Fruit fly (Drosophila melanogaster) whole organism, embryonic: Measurements from ENCODE around the gene CG14851.

ENCODE experiments used
- B-H2 ChIP-seq: fragments of 200-800 bp; sonication (Bioruptor generic); optimal IDR thresholded peaks from 2 replicates; lab custom pipeline; 2018; ENCODE audit warnings: missing biosample characterization, mild to moderate bottlenecking, missing genetic modification characterization
- Bteb2 ChIP-seq: fragments of 200-800 bp; sonication (Bioruptor generic); optimal IDR thresholded peaks from 2 replicates; lab custom pipeline; 2016; ENCODE audit warnings: missing biosample characterization, missing genetic modification characterization
- CG10209 ChIP-seq: fragments of 200-800 bp; sonication (Bioruptor generic); optimal IDR thresholded peaks from 3 replicates; lab custom pipeline; 2017; ENCODE audit warnings: missing biosample characterization, mild to moderate bottlenecking, missing genetic modification characterization, missing genetic modification reagents
- CG10979 ChIP-seq: fragments of 200-800 bp; sonication (Bioruptor generic); optimal IDR thresholded peaks from 2 replicates; lab custom pipeline; 2018; ENCODE audit warnings: missing biosample characterization, mild to moderate bottlenecking, missing genetic modification characterization, moderate library complexity
- CG11696 ChIP-seq: fragments of 200-800 bp; sonication (Bioruptor generic); IDR thresholded peaks from 2 replicates; pipeline ENCODE4 v1.3.6; 2022; ENCODE audit warnings: missing biosample characterization, missing genetic modification characterization
- CG12071 ChIP-seq: fragments of 200-800 bp; sonication (Bioruptor generic); optimal IDR thresholded peaks from 3 replicates; lab custom pipeline; 2018; ENCODE audit warnings: missing biosample characterization, mild to moderate bottlenecking, missing genetic modification characterization
- CG13624 ChIP-seq: fragments of 200-800 bp; sonication (Bioruptor generic); optimal IDR thresholded peaks from 2 replicates; lab custom pipeline; 2016; ENCODE audit warnings: missing biosample characterization, missing genetic modification characterization
- CG15601 ChIP-seq: fragments of 200-800 bp; sonication (Bioruptor generic); optimal IDR thresholded peaks from 3 replicates; lab custom pipeline; 2019; ENCODE audit warnings: missing biosample characterization, mild to moderate bottlenecking, missing genetic modification characterization, moderate library complexity
- CG15696 ChIP-seq: fragments of 200-800 bp; sonication (Bioruptor generic); optimal IDR thresholded peaks from 2 replicates; lab custom pipeline; 2019; ENCODE audit warnings: missing biosample characterization, mild to moderate bottlenecking, missing genetic modification characterization, moderate library complexity
- CG1602 ChIP-seq: fragments of 200-800 bp; sonication (Bioruptor generic); optimal IDR thresholded peaks from 3 replicates; lab custom pipeline; 2016; ENCODE audit warnings: missing biosample characterization, missing genetic modification characterization
- CG16815 ChIP-seq: fragments of 200-800 bp; sonication (Bioruptor generic); optimal IDR thresholded peaks from 3 replicates; lab custom pipeline; 2017; ENCODE audit warnings: missing biosample characterization, mild to moderate bottlenecking, missing genetic modification characterization
- CG17361 ChIP-seq: fragments of 200-800 bp; sonication (Bioruptor generic); IDR thresholded peaks from 3 replicates; pipeline ENCODE4 v1.3.6; 2022; ENCODE audit warnings: missing biosample characterization, missing genetic modification characterization
- CG18262 ChIP-seq: fragments of 200-800 bp; optimal IDR thresholded peaks from 3 replicates; lab custom pipeline; 2019; ENCODE audit warnings: missing biosample characterization, mild to moderate bottlenecking, missing genetic modification characterization, moderate library complexity
- CG2889 ChIP-seq: fragments of 200-800 bp; sonication (Bioruptor generic); IDR thresholded peaks from 3 replicates; pipeline ENCODE4 v1.3.6; 2022; ENCODE audit warnings: missing biosample characterization, missing genetic modification characterization
- CG31365 ChIP-seq: fragments of 200-800 bp; sonication (Bioruptor generic); optimal IDR thresholded peaks from 2 replicates; lab custom pipeline; 2018; ENCODE audit warnings: missing biosample characterization, mild to moderate bottlenecking, missing genetic modification characterization
- CG33557 ChIP-seq: fragments of 200-800 bp; sonication (Bioruptor generic); optimal IDR thresholded peaks from 2 replicates; lab custom pipeline; 2019; ENCODE audit warnings: missing biosample characterization, mild to moderate bottlenecking, missing genetic modification characterization, moderate library complexity
- CG3407 ChIP-seq: fragments of 200-800 bp; sonication (Bioruptor generic); optimal IDR thresholded peaks from 2 replicates; lab custom pipeline; 2018; ENCODE audit warnings: missing biosample characterization, mild to moderate bottlenecking, missing genetic modification characterization
- CG4328 ChIP-seq: fragments of 200-800 bp; sonication (Bioruptor generic); optimal IDR thresholded peaks from 3 replicates; lab custom pipeline; 2017; ENCODE audit warnings: missing biosample characterization, missing genetic modification reagents, missing genetic modification characterization
- CG5180 ChIP-seq: fragments of 200-800 bp; sonication (Bioruptor generic); optimal IDR thresholded peaks from 3 replicates; lab custom pipeline; 2017; ENCODE audit warnings: missing biosample characterization, missing genetic modification characterization, mild to moderate bottlenecking, moderate library complexity, missing genetic modification reagents
- CG7271 ChIP-seq: fragments of 200-800 bp; sonication (Bioruptor generic); optimal IDR thresholded peaks from 2 replicates; lab custom pipeline; 2018; ENCODE audit warnings: missing biosample characterization, mild to moderate bottlenecking, missing genetic modification characterization, moderate library complexity
- CG7357 ChIP-seq: fragments of 200-800 bp; sonication (Bioruptor generic); IDR thresholded peaks from 3 replicates; pipeline ENCODE4 v1.3.6; 2022; ENCODE audit warnings: missing biosample characterization, missing genetic modification characterization
- CG8281 ChIP-seq: fragments of 200-800 bp; sonication (Bioruptor generic); optimal IDR thresholded peaks from 2 replicates; lab custom pipeline; 2018; ENCODE audit warnings: missing biosample characterization, mild to moderate bottlenecking, missing genetic modification characterization, moderate library complexity
- CG8290 ChIP-seq, 3 experiments: fragments of 200-800 bp; sonication (Bioruptor generic); optimal IDR thresholded peaks; 2 replicates each; lab custom pipeline; 2016 to 2019; ENCODE audit warnings: missing biosample characterization in 3 of 3, missing genetic modification characterization in 3 of 3, mild to moderate bottlenecking in 2 of 3, moderate library complexity in 1 of 3
- CkIIα-i1 ChIP-seq: fragments of 200-800 bp; sonication (Bioruptor generic); IDR thresholded peaks from 2 replicates; pipeline ENCODE4 v1.3.6; 2022; ENCODE audit warnings: missing biosample characterization, missing genetic modification characterization
- D19A ChIP-seq: fragments of 200-800 bp; optimal IDR thresholded peaks from 3 replicates; lab custom pipeline; 2019; ENCODE audit warnings: missing biosample characterization, mild to moderate bottlenecking, missing genetic modification characterization, moderate library complexity
- D19B ChIP-seq: fragments of 200-800 bp; sonication (Bioruptor generic); optimal IDR thresholded peaks from 2 replicates; lab custom pipeline; 2017; ENCODE audit warnings: missing biosample characterization, mild to moderate bottlenecking, missing genetic modification characterization
- HmgD ChIP-seq: fragments of 200-800 bp; sonication (Bioruptor generic); optimal IDR thresholded peaks from 3 replicates; lab custom pipeline; 2016; ENCODE audit warnings: missing biosample characterization, missing genetic modification characterization
- Hr3 ChIP-seq: fragments of 200-800 bp; sonication (Bioruptor generic); optimal IDR thresholded peaks from 3 replicates; lab custom pipeline; 2016; ENCODE audit warnings: missing biosample characterization, missing genetic modification characterization
- Jarid2 ChIP-seq: fragments of 200-800 bp; sonication (Bioruptor generic); optimal IDR thresholded peaks from 3 replicates; lab custom pipeline; 2017; ENCODE audit warnings: mild to moderate bottlenecking, missing biosample characterization, missing genetic modification reagents, missing genetic modification characterization
- Lim3 ChIP-seq: fragments of 200-800 bp; sonication (Bioruptor generic); IDR thresholded peaks from 2 replicates; pipeline ENCODE4 v1.3.6; 2022; ENCODE audit warnings: missing biosample characterization, missing genetic modification characterization
- Mes4 ChIP-seq: fragments of 200-800 bp; sonication (Bioruptor generic); optimal IDR thresholded peaks from 2 replicates; lab custom pipeline; 2016; ENCODE audit warnings: missing biosample characterization, missing genetic modification characterization
- Mrtf ChIP-seq: fragments of 200-800 bp; sonication (Bioruptor generic); IDR thresholded peaks from 3 replicates; pipeline ENCODE4 v1.3.6; 2022; ENCODE audit warnings: missing biosample characterization, missing genetic modification characterization
- Oaz ChIP-seq: fragments of 200-800 bp; sonication (Bioruptor generic); IDR thresholded peaks from 2 replicates; pipeline ENCODE4 v1.3.6; 2022; ENCODE audit warnings: missing biosample characterization, missing genetic modification characterization
- dati ChIP-seq: fragments of 200-800 bp; sonication (Bioruptor generic); IDR thresholded peaks from 2 replicates; pipeline ENCODE4 v1.3.6; 2022; ENCODE audit warnings: missing biosample characterization, missing genetic modification characterization
- dysf ChIP-seq: fragments of 200-800 bp; sonication (Bioruptor generic); IDR thresholded peaks from 3 replicates; pipeline ENCODE4 v1.3.6; 2022; ENCODE audit warnings: missing biosample characterization, missing genetic modification characterization
- gcm ChIP-seq: fragments of 200-800 bp; sonication (Bioruptor generic); optimal IDR thresholded peaks from 2 replicates; lab custom pipeline; 2019; ENCODE audit warnings: missing biosample characterization, mild to moderate bottlenecking, missing genetic modification characterization, moderate library complexity
- grn ChIP-seq: fragments of 200-800 bp; sonication (Bioruptor generic); optimal IDR thresholded peaks from 3 replicates; lab custom pipeline; 2017; ENCODE audit warnings: missing biosample characterization, missing genetic modification characterization
- gsb-n ChIP-seq: fragments of 200-800 bp; sonication (Bioruptor generic); optimal IDR thresholded peaks from 3 replicates; lab custom pipeline; 2018; ENCODE audit warnings: missing biosample characterization, mild to moderate bottlenecking, missing genetic modification characterization
- hb ChIP-seq: fragments of 200-800 bp; sonication (Bioruptor generic); IDR thresholded peaks from 3 replicates; pipeline ENCODE4 v1.3.6; 2022; ENCODE audit warnings: missing biosample characterization, missing genetic modification characterization; ENCODE audit not compliant: partially characterized antibody
- lov ChIP-seq, 2 experiments: fragments of 200-800 bp in 1 of 2; fragments of >200 bp in 1 of 2; sonication (Bioruptor generic) in 1 of 2; IDR thresholded peaks in 1 of 2; optimal IDR thresholded peaks in 1 of 2; 2 replicates in 1 of 2; 3 replicates in 1 of 2; pipeline versions ENCODE4 v1.3.6 to Lab custom; 2017 to 2022; ENCODE audit warnings: missing biosample characterization in 1 of 2, missing genetic modification characterization in 1 of 2
- nerfin-2 ChIP-seq: fragments of 200-800 bp; sonication (Bioruptor generic); IDR thresholded peaks from 2 replicates; pipeline ENCODE4 v1.3.6; 2022; ENCODE audit warnings: missing biosample characterization, missing genetic modification characterization; ENCODE audit not compliant: partially characterized antibody
- odd ChIP-seq: fragments of 200-800 bp; sonication (Bioruptor generic); optimal IDR thresholded peaks from 2 replicates; lab custom pipeline; 2017; ENCODE audit warnings: missing biosample characterization, mild to moderate bottlenecking, missing genetic modification characterization
- salm ChIP-seq: fragments of 200-800 bp; sonication (Bioruptor generic); optimal IDR thresholded peaks from 2 replicates; lab custom pipeline; 2018; ENCODE audit warnings: missing biosample characterization, mild to moderate bottlenecking, missing genetic modification characterization
- sisA ChIP-seq: fragments of 200-800 bp; sonication (Bioruptor generic); IDR thresholded peaks from 2 replicates; pipeline ENCODE4 v1.3.6; 2022; ENCODE audit warnings: missing biosample characterization, missing genetic modification characterization
- tio ChIP-seq: fragments of 200-800 bp; sonication (Bioruptor generic); optimal IDR thresholded peaks from 2 replicates; lab custom pipeline; 2017; ENCODE audit warnings: missing biosample characterization, missing genetic modification characterization, inconsistent platforms
- toy ChIP-seq: fragments of 200-800 bp; sonication (Bioruptor generic); IDR thresholded peaks from 2 replicates; pipeline ENCODE4 v1.3.6; 2022; ENCODE audit warnings: missing biosample characterization, missing genetic modification characterization
- zen ChIP-seq: fragments of 200-800 bp; sonication (Bioruptor generic); optimal IDR thresholded peaks from 3 replicates; lab custom pipeline; 2018; ENCODE audit warnings: missing biosample characterization, mild to moderate bottlenecking, missing genetic modification characterization, moderate library complexity
- zf30C ChIP-seq: fragments of 200-800 bp; sonication (Bioruptor generic); optimal IDR thresholded peaks from 3 replicates; lab custom pipeline; 2018; ENCODE audit warnings: missing biosample characterization, mild to moderate bottlenecking, missing genetic modification characterization

CG14851 gene

dm6 chr3R:14574962-14575717, 13.0 kb downstream of the CG14851 start (continued):
- no peak for TF ChIP-seq lov (optimal IDR thresholded peaks at IDR 0.05; lab: Kevin White, UChicago)
- TF ChIP-seq lov (GFP tag; IDR thresholded peaks at IDR 0.05; lab: Robert Waterston, UW), result 0 out of 3 replicates have a peak, but pooled peaks have one; percentile 21
- TF ChIP-seq HmgD (GFP tag; lab: Kevin White, UChicago), result no peak
- TF ChIP-seq toy (GFP tag; lab: Robert Waterston, UW), result no peak
- TF ChIP-seq CG33557 (GFP tag; lab: Kevin White, UChicago), result peak; percentile 43
- TF ChIP-seq D19B, result peak; percentile 68
- no peak for TF ChIP-seq dati
- TF ChIP-seq CG13624 (GFP tag; lab: Kevin White, UChicago), result peak; percentile 5
- TF ChIP-seq grn (GFP tag; lab: Kevin White, UChicago), result no peak
- TF ChIP-seq Jarid2 (GFP tag; lab: Kevin White, UChicago), result no peak
- TF ChIP-seq Oaz (GFP tag; lab: Robert Waterston, UW), result no peak
- TF ChIP-seq CG8281 (tag; lab: Kevin White, UChicago), result peak; percentile 39
- no peak for TF ChIP-seq Mes4 (GFP tag; lab: Kevin White, UChicago)
- TF ChIP-seq CG7271 (tag; lab: Kevin White, UChicago), result peak; percentile 6
- TF ChIP-seq Lim3, result no peak
- TF ChIP-seq Mrtf (GFP tag; lab: Robert Waterston, UW), result peak; percentile 54; the same call in 1 of the 3 replicates
- peak; percentile 46 for TF ChIP-seq gcm (GFP tag; lab: Kevin White, UChicago)
- no peak for TF ChIP-seq CG2889
- peak; percentile 72 for TF ChIP-seq D19A (tag; lab: Kevin White, UChicago)
- peak; percentile 77 for TF ChIP-seq CG18262 (tag; lab: Kevin White, UChicago)
- no peak for TF ChIP-seq CkIIα-i1 (GFP tag; lab: Robert Waterston, UW)
- peak; percentile 61 for TF ChIP-seq zen
- peak; percentile 78 for TF ChIP-seq CG1602 (GFP tag; lab: Kevin White, UChicago)
- peak; percentile 49 for TF ChIP-seq odd
- TF ChIP-seq CG12071 (GFP tag; lab: Kevin White, UChicago), result no peak
- peak; percentile 77 for TF ChIP-seq dysf (GFP tag; lab: Robert Waterston, UW)
- peak; percentile 70 for TF ChIP-seq CG8290 (GFP tag; optimal IDR thresholded peaks at IDR 0.05; lab: Kevin White, UChicago)
- TF ChIP-seq CG8290 (tag; optimal IDR thresholded peaks at IDR 0.05; lab: Kevin White, UChicago), result peak; percentile 14 to 40
- TF ChIP-seq tio (GFP tag; lab: Kevin White, UChicago), result peak; percentile 72
- no peak for TF ChIP-seq nerfin-2
- TF ChIP-seq Hr3 (GFP tag; lab: Kevin White, UChicago), result peak; percentile 78
- no peak for TF ChIP-seq CG11696 (GFP tag; lab: Robert Waterston, UW)
- TF ChIP-seq CG15696 (tag; lab: Kevin White, UChicago), result peak; percentile 74
- peak; percentile 56; the same call in 2 of the 3 replicates for TF ChIP-seq CG7357 (GFP tag; lab: Robert Waterston, UW)
- TF ChIP-seq B-H2, result no peak
- TF ChIP-seq CG5180 (GFP tag; lab: Kevin White, UChicago), result peak; percentile 25
- TF ChIP-seq CG4328, result peak; percentile 58
- TF ChIP-seq CG31365 (tag; lab: Kevin White, UChicago), result no peak
- peak; percentile 56; the same call in 1 of the 2 replicates for TF ChIP-seq sisA (GFP tag; lab: Robert Waterston, UW)
- peak; percentile 44 for TF ChIP-seq CG3407 (GFP tag; lab: Kevin White, UChicago)
- no peak for TF ChIP-seq hb (GFP tag; lab: Robert Waterston, UW)
- peak; percentile 71 for TF ChIP-seq CG15601 (tag; lab: Kevin White, UChicago)
- peak; percentile 77 for TF ChIP-seq CG10209 (GFP tag; lab: Kevin White, UChicago)
- TF ChIP-seq salm (tag; lab: Kevin White, UChicago), result no peak
- TF ChIP-seq zf30C, result no peak
- peak; percentile 64 for TF ChIP-seq Bteb2 (GFP tag; lab: Kevin White, UChicago)
- peak; percentile 63 for TF ChIP-seq gsb-n (tag; lab: Kevin White, UChicago)
- peak; percentile 78 for TF ChIP-seq CG10979 (tag; lab: Kevin White, UChicago)
- peak; percentile 71 for TF ChIP-seq CG16815 (GFP tag; lab: Kevin White, UChicago)
- TF ChIP-seq CG17361 (GFP tag; lab: Robert Waterston, UW), result peak; percentile 90
